Fruit fly (Drosophila melanogaster): ENCODE data around the gene Or33c.

- TF ChIP-seq psq (optimal IDR thresholded peaks at IDR 0.05), result no peak
- TF ChIP-seq Myc (optimal IDR thresholded peaks at IDR 0.05), result no peak
- no peak for TF ChIP-seq ttk (optimal IDR thresholded peaks at IDR 0.05)
Measured at dm6 chr2L:11943829-11944228, 6.1 kb downstream of the Or33c start, which contains the start of gene Crys.
